Fruit fly (Drosophila melanogaster) whole organism, embryonic: ENCODE data around the gene dre4.
A peak's percentile ranks its signal among the peaks of the same experiment; 100 is the strongest.

Experiments
- Asciz ChIP-seq: fragments of 200-800 bp; sonication (Bioruptor generic); optimal IDR thresholded peaks from 2 replicates; lab custom pipeline; 2017; ENCODE audit warnings: missing biosample characterization, mild to moderate bottlenecking, missing genetic modification characterization, missing genetic modification reagents
- CG10321 ChIP-seq: fragments of 200-800 bp; sonication (Bioruptor generic); IDR thresholded peaks from 2 replicates; pipeline ENCODE4 v1.3.6; 2022; ENCODE audit warnings: missing biosample characterization, missing genetic modification characterization
- CG10654 ChIP-seq: fragments of 200-800 bp; sonication (Bioruptor generic); optimal IDR thresholded peaks from 2 replicates; lab custom pipeline; 2016; ENCODE audit warnings: missing biosample characterization, missing genetic modification characterization
- CG11085 ChIP-seq: fragments of 200-800 bp; sonication (Bioruptor generic); IDR thresholded peaks from 2 replicates; pipeline ENCODE4 v1.3.6; 2022; ENCODE audit warnings: missing biosample characterization, missing genetic modification characterization
- CG11560 ChIP-seq: fragments of 200-800 bp; sonication (Bioruptor generic); IDR thresholded peaks from 3 replicates; pipeline ENCODE4 v1.3.6; 2022; ENCODE audit warnings: missing biosample characterization, missing genetic modification characterization
- CG12104 ChIP-seq: fragments of 200-800 bp; sonication (Bioruptor generic); optimal IDR thresholded peaks from 3 replicates; lab custom pipeline; 2016; ENCODE audit warnings: missing biosample characterization, missing genetic modification characterization
- CG12219 ChIP-seq: fragments of 200-800 bp; sonication (Bioruptor generic); optimal IDR thresholded peaks from 3 replicates; lab custom pipeline; 2018; ENCODE audit warnings: missing biosample characterization, mild to moderate bottlenecking, missing genetic modification characterization
- CG12299 ChIP-seq: fragments of 200-800 bp; sonication (Bioruptor generic); optimal IDR thresholded peaks from 2 replicates; lab custom pipeline; 2018; ENCODE audit warnings: missing biosample characterization, mild to moderate bottlenecking, missing genetic modification characterization
- CG12744 ChIP-seq: fragments of 200-800 bp; sonication (Bioruptor generic); optimal IDR thresholded peaks from 2 replicates; lab custom pipeline; 2016; ENCODE audit warnings: missing biosample characterization, missing genetic modification characterization
- CG13894 ChIP-seq: fragments of 200-800 bp; sonication (Bioruptor generic); optimal IDR thresholded peaks from 3 replicates; lab custom pipeline; 2018; ENCODE audit warnings: missing biosample characterization, mild to moderate bottlenecking, missing genetic modification characterization, moderate library complexity
- CG14667 ChIP-seq: fragments of 200-800 bp; sonication (Bioruptor generic); IDR thresholded peaks from 2 replicates; pipeline ENCODE4 v1.3.6; 2022; ENCODE audit warnings: missing biosample characterization, missing genetic modification characterization
- CG14965 ChIP-seq: fragments of 200-800 bp; sonication (Bioruptor generic); optimal IDR thresholded peaks from 2 replicates; lab custom pipeline; 2016; ENCODE audit warnings: missing biosample characterization, missing genetic modification characterization, borderline replicate concordance
- CG16863 ChIP-seq: fragments of 200-800 bp; sonication (Bioruptor generic); optimal IDR thresholded peaks from 3 replicates; lab custom pipeline; 2016; ENCODE audit warnings: missing biosample characterization, missing genetic modification characterization
- CG17359 ChIP-seq: fragments of 200-800 bp; sonication (Bioruptor generic); optimal IDR thresholded peaks from 3 replicates; lab custom pipeline; 2018; ENCODE audit warnings: missing biosample characterization, mild to moderate bottlenecking, missing genetic modification characterization, moderate library complexity
- CG30431 ChIP-seq: fragments of 200-800 bp; sonication (Bioruptor generic); optimal IDR thresholded peaks from 2 replicates; lab custom pipeline; 2017; ENCODE audit warnings: missing biosample characterization, missing genetic modification characterization
- CG3163 ChIP-seq: fragments of 200-800 bp; sonication (Bioruptor generic); optimal IDR thresholded peaks from 3 replicates; lab custom pipeline; 2016; ENCODE audit warnings: missing biosample characterization, missing genetic modification characterization
- CG32772 ChIP-seq: fragments of 200-800 bp; sonication (Bioruptor generic); IDR thresholded peaks from 2 replicates; pipeline ENCODE4 v1.3.6; 2022; ENCODE audit warnings: missing biosample characterization, missing genetic modification characterization
- CG5953 ChIP-seq: fragments of 200-800 bp; sonication (Bioruptor generic); IDR thresholded peaks from 2 replicates; pipeline ENCODE4 v1.3.6; 2022; ENCODE audit warnings: missing biosample characterization, missing genetic modification characterization
- CG7271 ChIP-seq: fragments of 200-800 bp; sonication (Bioruptor generic); optimal IDR thresholded peaks from 2 replicates; lab custom pipeline; 2018; ENCODE audit warnings: missing biosample characterization, mild to moderate bottlenecking, missing genetic modification characterization, moderate library complexity
- CG7839 ChIP-seq: fragments of 200-800 bp; sonication (Bioruptor generic); optimal IDR thresholded peaks from 3 replicates; lab custom pipeline; 2018; ENCODE audit warnings: missing biosample characterization, mild to moderate bottlenecking, missing genetic modification characterization, moderate library complexity
- CG8924 ChIP-seq: fragments of 200-800 bp; optimal IDR thresholded peaks from 3 replicates; lab custom pipeline; 2019; ENCODE audit warnings: missing biosample characterization, mild to moderate bottlenecking, missing genetic modification characterization, moderate library complexity
- CG9437 ChIP-seq: fragments of 200-800 bp; sonication (Bioruptor generic); optimal IDR thresholded peaks from 2 replicates; lab custom pipeline; 2018; ENCODE audit warnings: missing biosample characterization, mild to moderate bottlenecking, missing genetic modification characterization
- CG9609 ChIP-seq: fragments of 200-800 bp; sonication (Bioruptor generic); optimal IDR thresholded peaks from 3 replicates; lab custom pipeline; 2016; ENCODE audit warnings: missing biosample characterization, missing genetic modification characterization
- Ets97D ChIP-seq: fragments of 200-800 bp; sonication (Bioruptor generic); optimal IDR thresholded peaks from 3 replicates; lab custom pipeline; 2016; ENCODE audit warnings: missing biosample characterization, missing genetic modification characterization
- Fer2 ChIP-seq: fragments of 200-800 bp; sonication (Bioruptor generic); optimal IDR thresholded peaks from 2 replicates; lab custom pipeline; 2018; ENCODE audit warnings: missing biosample characterization, mild to moderate bottlenecking, missing genetic modification characterization, moderate library complexity
- Nf-YC ChIP-seq: fragments of 200-800 bp; optimal IDR thresholded peaks from 3 replicates; lab custom pipeline; 2019; ENCODE audit warnings: missing biosample characterization, mild to moderate bottlenecking, missing genetic modification characterization, moderate library complexity
- Opbp ChIP-seq: fragments of 200-800 bp; sonication (Bioruptor generic); IDR thresholded peaks from 3 replicates; pipeline ENCODE4 v1.3.6; 2022; ENCODE audit warnings: missing biosample characterization, missing genetic modification characterization; ENCODE audit not compliant: partially characterized antibody
- Scr ChIP-seq: fragments of 200-800 bp; sonication (Bioruptor generic); IDR thresholded peaks from 2 replicates; pipeline ENCODE4 v1.3.6; 2022; ENCODE audit warnings: missing biosample characterization, missing genetic modification characterization; ENCODE audit not compliant: partially characterized antibody
- Sox102F ChIP-seq: fragments of 200-800 bp; sonication (Bioruptor generic); optimal IDR thresholded peaks from 2 replicates; lab custom pipeline; 2018; ENCODE audit warnings: missing biosample characterization, mild to moderate bottlenecking, missing genetic modification characterization, moderate library complexity
- ac ChIP-seq: fragments of 200-800 bp; sonication (Bioruptor generic); optimal IDR thresholded peaks from 3 replicates; lab custom pipeline; 2017; ENCODE audit warnings: missing biosample characterization, mild to moderate bottlenecking, missing genetic modification characterization
- chif ChIP-seq, 2 experiments: fragments of 200-800 bp; sonication (Bioruptor generic); optimal IDR thresholded peaks; 3 replicates each; lab custom pipeline; 2016; ENCODE audit warnings: missing biosample characterization in 2 of 2, missing genetic modification characterization in 2 of 2
- crol ChIP-seq: fragments of 200-800 bp; sonication (Bioruptor generic); IDR thresholded peaks from 2 replicates; pipeline ENCODE4 v1.3.6; 2022; ENCODE audit warnings: missing biosample characterization, missing genetic modification characterization
- dan ChIP-seq: fragments of 200-800 bp; sonication (Bioruptor generic); IDR thresholded peaks from 2 replicates; pipeline ENCODE4 v1.3.6; 2022; ENCODE audit warnings: missing biosample characterization, missing genetic modification characterization
- dysf ChIP-seq: fragments of 200-800 bp; sonication (Bioruptor generic); IDR thresholded peaks from 3 replicates; pipeline ENCODE4 v1.3.6; 2022; ENCODE audit warnings: missing biosample characterization, missing genetic modification characterization
- eve ChIP-seq, 2 experiments: fragments of >200 bp; optimal IDR thresholded peaks; 2 replicates each; lab custom pipeline; 2017; ENCODE audit warnings: missing biosample characterization in 2 of 2, missing genetic modification characterization in 2 of 2
- gcm2 ChIP-seq: fragments of 200-800 bp; sonication (Bioruptor generic); optimal IDR thresholded peaks from 2 replicates; lab custom pipeline; 2016; ENCODE audit warnings: missing biosample characterization, missing genetic modification characterization
- ham ChIP-seq: fragments of 200-800 bp; sonication (Bioruptor generic); IDR thresholded peaks from 2 replicates; pipeline ENCODE4 v1.3.6; 2022; ENCODE audit warnings: missing biosample characterization, missing genetic modification characterization
- jigr1 ChIP-seq: fragments of 200-800 bp; sonication (Bioruptor generic); IDR thresholded peaks from 3 replicates; pipeline ENCODE4 v1.3.6; 2022; ENCODE audit warnings: missing biosample characterization, missing genetic modification characterization
- lilli ChIP-seq: fragments of 200-800 bp; sonication (Bioruptor generic); optimal IDR thresholded peaks from 3 replicates; lab custom pipeline; 2016; ENCODE audit warnings: missing biosample characterization, missing genetic modification characterization
- nau ChIP-seq: fragments of 200-800 bp; sonication (Bioruptor generic); optimal IDR thresholded peaks from 3 replicates; lab custom pipeline; 2017; ENCODE audit warnings: missing biosample characterization, mild to moderate bottlenecking, missing genetic modification characterization, missing genetic modification reagents
- nmo ChIP-seq: fragments of 200-800 bp; sonication (Bioruptor generic); optimal IDR thresholded peaks from 2 replicates; lab custom pipeline; 2018; ENCODE audit warnings: missing biosample characterization, mild to moderate bottlenecking, missing genetic modification characterization, moderate library complexity
- otp ChIP-seq: fragments of 200-800 bp; sonication (Bioruptor generic); IDR thresholded peaks from 3 replicates; pipeline ENCODE4, ENCODE4 v1.3.6; 2022; ENCODE audit warnings: missing biosample characterization, missing genetic modification characterization
- pum ChIP-seq: fragments of 200-800 bp; sonication (Bioruptor generic); optimal IDR thresholded peaks from 2 replicates; lab custom pipeline; 2016; ENCODE audit warnings: missing biosample characterization, missing genetic modification characterization
- rib ChIP-seq: fragments of 200-800 bp; sonication (Bioruptor generic); IDR thresholded peaks from 2 replicates; pipeline ENCODE4 v1.3.6; 2022; ENCODE audit warnings: missing biosample characterization, missing genetic modification characterization
- shn ChIP-seq: fragments of 200-800 bp; sonication (Bioruptor generic); optimal IDR thresholded peaks from 3 replicates; lab custom pipeline; 2016; ENCODE audit warnings: missing biosample characterization, missing genetic modification characterization
- slbo ChIP-seq: fragments of 200-800 bp; sonication (Bioruptor generic); IDR thresholded peaks from 2 replicates; pipeline ENCODE4 v1.3.6; 2022; ENCODE audit warnings: missing biosample characterization, missing genetic modification characterization
- sna ChIP-seq: fragments of 200-800 bp; sonication (Bioruptor generic); IDR thresholded peaks from 2 replicates; pipeline ENCODE4 v1.3.6; 2022; ENCODE audit warnings: missing biosample characterization, missing genetic modification characterization; ENCODE audit not compliant: partially characterized antibody
- sr ChIP-seq: fragments of 200-800 bp; sonication (Bioruptor generic); IDR thresholded peaks from 3 replicates; pipeline ENCODE4 v1.3.6; 2022; ENCODE audit warnings: missing biosample characterization, missing genetic modification characterization
- toy ChIP-seq: fragments of 200-800 bp; sonication (Bioruptor generic); IDR thresholded peaks from 2 replicates; pipeline ENCODE4 v1.3.6; 2022; ENCODE audit warnings: missing biosample characterization, missing genetic modification characterization
- wor ChIP-seq: fragments of 200-800 bp; sonication (Bioruptor generic); IDR thresholded peaks from 2 replicates; pipeline ENCODE4 v1.3.6; 2022; ENCODE audit warnings: missing biosample characterization, missing genetic modification characterization

The dre4 gene

DNA sequence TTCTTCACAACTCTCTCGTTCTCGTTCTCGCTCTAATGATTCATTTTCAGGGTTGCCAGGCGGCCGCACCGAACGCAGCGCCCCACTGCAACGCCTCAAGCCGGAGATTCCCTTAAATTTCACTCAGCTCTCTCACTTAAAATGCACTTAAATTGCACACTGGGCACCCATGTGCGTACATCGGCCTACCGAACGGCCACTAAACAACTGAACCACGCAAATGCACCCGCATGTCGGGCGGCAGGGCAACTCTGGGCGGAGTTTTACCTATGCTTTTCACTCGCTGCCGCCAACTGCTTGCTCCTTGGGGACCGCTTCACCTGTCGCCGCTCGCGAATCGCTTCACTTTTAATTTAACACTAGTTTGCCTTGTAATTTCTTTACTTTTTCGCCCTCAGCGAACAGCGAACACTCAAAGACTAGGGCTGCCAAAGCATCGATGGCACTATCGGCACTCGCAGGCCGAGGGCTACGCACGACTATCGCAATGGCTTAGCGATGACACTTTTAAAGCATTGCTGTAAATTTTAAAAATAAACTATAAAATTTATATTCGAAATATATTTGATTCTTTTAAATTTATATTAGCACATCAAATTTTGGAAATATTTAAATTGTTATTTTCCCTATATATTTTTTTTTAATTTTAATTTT, 14.2 kb downstream of the dre4 start, which contains the start of gene Rap1 (continued):
- peak; percentile 29 for TF ChIP-seq CG9609 (GFP tag; lab: Kevin White, UChicago)
- peak; percentile 68 for TF ChIP-seq Nf-YC (tag; lab: Kevin White, UChicago)
- no peak for TF ChIP-seq sr (GFP tag; lab: Robert Waterston, UW)
- peak; percentile 93 for TF ChIP-seq slbo (GFP tag; lab: Robert Waterston, UW)
- TF ChIP-seq CG9437 = peak; percentile 8
- peak; percentile 43 for TF ChIP-seq shn (GFP tag; lab: Kevin White, UChicago)
- no peak for TF ChIP-seq crol (GFP tag; lab: Robert Waterston, UW)
- TF ChIP-seq CG11560 (tag; lab: Robert Waterston, UW) = 0 out of 3 replicates have a peak, but pooled peaks have one; percentile 37
- peak; percentile 49 for TF ChIP-seq CG7839
- TF ChIP-seq toy = no peak
- 0 out of 2 replicates have a peak, but pooled peaks have one; percentile 4 for TF ChIP-seq dan (GFP tag; lab: Robert Waterston, UW)
- peak; percentile 21 for TF ChIP-seq CG17359 (tag; lab: Kevin White, UChicago)
- no peak for TF ChIP-seq CG12219 (GFP tag; lab: Kevin White, UChicago)
- TF ChIP-seq Sox102F (GFP tag; lab: Kevin White, UChicago) = peak; percentile 28
- TF ChIP-seq CG12299 (tag; lab: Kevin White, UChicago) = no peak
- TF ChIP-seq otp (GFP tag; lab: Robert Waterston, UW) = no peak
- peak; percentile 95 for TF ChIP-seq Opbp (GFP tag; lab: Robert Waterston, UW)
- peak; percentile 74 for TF ChIP-seq CG14667 (GFP tag; lab: Robert Waterston, UW)
- TF ChIP-seq Ets97D (GFP tag; lab: Kevin White, UChicago) = peak; percentile 63
- peak; percentile 95 for TF ChIP-seq Scr (GFP tag; lab: Robert Waterston, UW)
- peak; percentile 25 for TF ChIP-seq CG16863
- peak; percentile 46 for TF ChIP-seq CG10654 (GFP tag; lab: Kevin White, UChicago)
- peak; percentile 9 to 11 for TF ChIP-seq chif (GFP tag; optimal IDR thresholded peaks at IDR 0.05; lab: Kevin White, UChicago)
- no peak for TF ChIP-seq CG5953 (GFP tag; lab: Robert Waterston, UW)
- TF ChIP-seq CG14965 (GFP tag; lab: Kevin White, UChicago) = no peak
- no peak for TF ChIP-seq gcm2 (GFP tag; lab: Kevin White, UChicago)
- TF ChIP-seq CG30431 (GFP tag; lab: Kevin White, UChicago) = no peak
- peak; percentile 77 for TF ChIP-seq dysf (GFP tag; lab: Robert Waterston, UW)
- TF ChIP-seq CG10321 = 0 out of 2 replicates have a peak, but pooled peaks have one; percentile 25
- peak; percentile 54 for TF ChIP-seq nmo (GFP tag; lab: Kevin White, UChicago)
- peak; percentile 71 for TF ChIP-seq CG12104 (GFP tag; lab: Kevin White, UChicago)
- no peak for TF ChIP-seq rib (GFP tag; lab: Robert Waterston, UW)
- TF ChIP-seq Asciz (GFP tag; lab: Kevin White, UChicago) = no peak
- no peak for TF ChIP-seq eve (GFP tag; optimal IDR thresholded peaks at IDR 0.05; lab: Kevin White, UChicago)
- TF ChIP-seq Fer2 (tag; lab: Kevin White, UChicago) = peak; percentile 44
- no peak for TF ChIP-seq CG8924 (tag; lab: Kevin White, UChicago)
- TF ChIP-seq lilli = peak; percentile 67
- TF ChIP-seq sna = peak; percentile 72
- peak; percentile 78; the same call in 2 of the 3 replicates for TF ChIP-seq jigr1 (GFP tag; lab: Robert Waterston, UW)
- TF ChIP-seq pum (GFP tag; lab: Kevin White, UChicago) = peak; percentile 56
- TF ChIP-seq wor (GFP tag; lab: Robert Waterston, UW) = peak; percentile 15; the same call in 1 of the 2 replicates
- peak; percentile 84 for TF ChIP-seq CG32772 (GFP tag; lab: Robert Waterston, UW)
- TF ChIP-seq CG3163 (GFP tag; lab: Kevin White, UChicago) = peak; percentile 31
- no peak for TF ChIP-seq ac (GFP tag; lab: Kevin White, UChicago)
- TF ChIP-seq CG13894 (tag; lab: Kevin White, UChicago) = peak; percentile 40
- no peak for TF ChIP-seq CG12744 (GFP tag; lab: Kevin White, UChicago)
- peak; percentile 68 for TF ChIP-seq CG11085 (GFP tag; lab: Robert Waterston, UW)
- peak; percentile 7; the same call in 1 of the 2 replicates for TF ChIP-seq ham
- TF ChIP-seq CG7271 (tag; lab: Kevin White, UChicago) = peak; percentile 67
- no peak for TF ChIP-seq nau (GFP tag; lab: Kevin White, UChicago)
